Worm (Caenorhabditis elegans) whole organism, L3 larva: ENCODE results near the gene K05F1.10.

Source experiments
- ama-1 ChIP-seq: fragments of 150-350 bp; optimal IDR thresholded peaks from 2 replicates; lab custom pipeline; 2018
- ceh-9 ChIP-seq: sonication (generic microtip); optimal IDR thresholded peaks from 2 replicates; lab custom pipeline; 2018; ENCODE audit warnings: missing biosample characterization, missing genetic modification characterization
- fkh-10 ChIP-seq: sonication (generic microtip); optimal IDR thresholded peaks from 2 replicates; lab custom pipeline; 2017; ENCODE audit warnings: missing biosample characterization, missing genetic modification reagents, missing genetic modification characterization
- lin-15B ChIP-seq: fragments of 150-350 bp; optimal IDR thresholded peaks from 2 replicates; lab custom pipeline; 2014; ENCODE audit warnings: missing biosample characterization, missing genetic modification characterization
- lin-39 ChIP-seq: fragments of 150-350 bp; optimal IDR thresholded peaks from 2 replicates; lab custom pipeline; 2018; ENCODE audit warnings: missing biosample characterization, missing genetic modification reagents, missing genetic modification characterization
- pha-4 ChIP-seq: fragments of 150-350 bp; optimal IDR thresholded peaks from 2 replicates; lab custom pipeline; 2014; ENCODE audit warnings: missing biosample characterization, missing genetic modification reagents, missing genetic modification characterization
- skn-1 ChIP-seq: fragments of 150-350 bp; optimal IDR thresholded peaks from 2 replicates; lab custom pipeline; 2014; ENCODE audit warnings: missing biosample characterization, missing genetic modification characterization
- tbx-2 ChIP-seq: sonication (generic microtip); optimal IDR thresholded peaks from 2 replicates; lab custom pipeline; 2016; ENCODE audit warnings: mild to moderate bottlenecking, missing genetic modification characterization, missing compliant biosample characterization
- unc-62 ChIP-seq: fragments of 150-350 bp; sonication (generic microtip); optimal IDR thresholded peaks from 4 replicates; lab custom pipeline; 2014; ENCODE audit warnings: missing biosample characterization, missing genetic modification reagents, missing genetic modification characterization

- TF ChIP-seq pha-4 (tag; lab: Kevin White, UChicago) (no peak), skn-1 (tag; lab: Kevin White, UChicago) (no peak), ama-1 (no peak), lin-39 (tag; lab: Kevin White, UChicago) (no peak), fkh-10 (GFP tag; lab: Kevin White, UChicago) (no peak), lin-15B (tag; lab: Kevin White, UChicago) (no peak), tbx-2 (tag; lab: Kevin White, UChicago) (no peak), ceh-9 (tag; lab: Kevin White, UChicago) (no peak), unc-62 (GFP tag; lab: Kevin White, UChicago) (no peak)
These were observed 16.5 kb downstream of the K05F1.10 start, which contains the start of gene K05F1.13 for ce11 chrII:5788815-5789214.
